Fruit fly (Drosophila melanogaster) whole organism, embryonic: ENCODE results near the gene Vps26.

Source experiments
- Bdp1 ChIP-seq: fragments of 200-800 bp; sonication (Bioruptor generic); optimal IDR thresholded peaks from 3 replicates; lab custom pipeline; 2016; ENCODE audit warnings: missing biosample characterization, missing genetic modification characterization
- BtbVII ChIP-seq: fragments of 200-800 bp; sonication (Bioruptor generic); optimal IDR thresholded peaks from 3 replicates; lab custom pipeline; 2017; ENCODE audit warnings: missing biosample characterization, mild to moderate bottlenecking, missing genetic modification characterization
- CG11085 ChIP-seq: fragments of 200-800 bp; sonication (Bioruptor generic); IDR thresholded peaks from 2 replicates; pipeline ENCODE4 v1.3.6; 2022; ENCODE audit warnings: missing biosample characterization, missing genetic modification characterization
- CG12659 ChIP-seq: fragments of 200-800 bp; sonication (Bioruptor generic); optimal IDR thresholded peaks from 3 replicates; lab custom pipeline; 2017; ENCODE audit warnings: mild to moderate bottlenecking, missing biosample characterization, missing genetic modification reagents, missing genetic modification characterization
- CG13287 ChIP-seq: fragments of 200-800 bp; sonication (Bioruptor generic); IDR thresholded peaks from 2 replicates; pipeline ENCODE4 v1.3.6; 2022; ENCODE audit warnings: missing biosample characterization, missing genetic modification characterization; ENCODE audit not compliant: partially characterized antibody
- CG2199 ChIP-seq: fragments of 200-800 bp; sonication (Bioruptor generic); IDR thresholded peaks from 3 replicates; pipeline ENCODE4 v1.3.6; 2022; ENCODE audit warnings: missing biosample characterization, missing genetic modification characterization
- CG32532 ChIP-seq: fragments of 200-800 bp; sonication (Bioruptor generic); IDR thresholded peaks from 2 replicates; pipeline ENCODE4 v1.3.6; 2022; ENCODE audit warnings: missing biosample characterization, missing genetic modification characterization
- CG3407 ChIP-seq: fragments of 200-800 bp; sonication (Bioruptor generic); optimal IDR thresholded peaks from 2 replicates; lab custom pipeline; 2018; ENCODE audit warnings: missing biosample characterization, mild to moderate bottlenecking, missing genetic modification characterization
- CG4617 ChIP-seq: fragments of 200-800 bp; sonication (Bioruptor generic); optimal IDR thresholded peaks from 3 replicates; lab custom pipeline; 2016; ENCODE audit warnings: missing biosample characterization, missing genetic modification characterization, borderline replicate concordance
- CG5953 ChIP-seq: fragments of 200-800 bp; sonication (Bioruptor generic); IDR thresholded peaks from 2 replicates; pipeline ENCODE4 v1.3.6; 2022; ENCODE audit warnings: missing biosample characterization, missing genetic modification characterization
- CG6175 ChIP-seq: fragments of 200-800 bp; sonication (Bioruptor generic); IDR thresholded peaks from 3 replicates; pipeline ENCODE4 v1.3.6; 2022; ENCODE audit warnings: missing biosample characterization, missing genetic modification characterization
- CG7357 ChIP-seq: fragments of 200-800 bp; sonication (Bioruptor generic); IDR thresholded peaks from 3 replicates; pipeline ENCODE4 v1.3.6; 2022; ENCODE audit warnings: missing biosample characterization, missing genetic modification characterization
- CG8281 ChIP-seq: fragments of 200-800 bp; sonication (Bioruptor generic); optimal IDR thresholded peaks from 2 replicates; lab custom pipeline; 2018; ENCODE audit warnings: missing biosample characterization, mild to moderate bottlenecking, missing genetic modification characterization, moderate library complexity
- CG8388 ChIP-seq: fragments of 200-800 bp; sonication (Bioruptor generic); optimal IDR thresholded peaks from 2 replicates; lab custom pipeline; 2019; ENCODE audit warnings: missing biosample characterization, mild to moderate bottlenecking, missing genetic modification characterization, moderate library complexity
- CG9727 ChIP-seq: fragments of 200-800 bp; sonication (Bioruptor generic); optimal IDR thresholded peaks from 3 replicates; lab custom pipeline; 2017; ENCODE audit warnings: missing biosample characterization, mild to moderate bottlenecking, missing genetic modification characterization
- CkIIα-i1 ChIP-seq: fragments of 200-800 bp; sonication (Bioruptor generic); IDR thresholded peaks from 2 replicates; pipeline ENCODE4 v1.3.6; 2022; ENCODE audit warnings: missing biosample characterization, missing genetic modification characterization
- CoRest ChIP-seq: fragments of 200-800 bp; sonication (Bioruptor generic); optimal IDR thresholded peaks from 3 replicates; lab custom pipeline; 2018; ENCODE audit warnings: missing biosample characterization, mild to moderate bottlenecking, missing genetic modification characterization, moderate library complexity
- D19B ChIP-seq: fragments of 200-800 bp; sonication (Bioruptor generic); optimal IDR thresholded peaks from 2 replicates; lab custom pipeline; 2017; ENCODE audit warnings: missing biosample characterization, mild to moderate bottlenecking, missing genetic modification characterization
- Deaf1 ChIP-seq: fragments of 200-800 bp; optimal IDR thresholded peaks from 3 replicates; lab custom pipeline; 2019; ENCODE audit warnings: missing biosample characterization, mild to moderate bottlenecking, missing genetic modification characterization, moderate library complexity
- Dek ChIP-seq: fragments of 200-800 bp; sonication (Bioruptor generic); optimal IDR thresholded peaks from 3 replicates; lab custom pipeline; 2019; ENCODE audit warnings: missing biosample characterization, mild to moderate bottlenecking, missing genetic modification characterization, moderate library complexity
- Dp ChIP-seq: fragments of 200-800 bp; sonication (Bioruptor generic); optimal IDR thresholded peaks from 2 replicates; lab custom pipeline; 2018; ENCODE audit warnings: missing biosample characterization, mild to moderate bottlenecking, missing genetic modification characterization, moderate library complexity
- ERR ChIP-seq: fragments of 200-800 bp; sonication (Bioruptor generic); optimal IDR thresholded peaks from 2 replicates; lab custom pipeline; 2016; ENCODE audit warnings: missing biosample characterization, missing genetic modification characterization
- HHEX ChIP-seq: fragments of 200-800 bp; sonication (Bioruptor generic); optimal IDR thresholded peaks from 3 replicates; lab custom pipeline; 2017; ENCODE audit warnings: missing biosample characterization, mild to moderate bottlenecking, missing genetic modification characterization, missing genetic modification reagents
- HLH3B ChIP-seq: fragments of 200-800 bp; sonication (Bioruptor generic); IDR thresholded peaks from 2 replicates; pipeline ENCODE4 v1.3.6; 2022; ENCODE audit warnings: missing biosample characterization, missing genetic modification characterization
- Hmx ChIP-seq: fragments of 200-800 bp; sonication (Bioruptor generic); optimal IDR thresholded peaks from 2 replicates; lab custom pipeline; 2016; ENCODE audit warnings: missing biosample characterization, missing genetic modification characterization
- Hr51 ChIP-seq, 2 experiments: fragments of 200-800 bp; sonication (Bioruptor generic); optimal IDR thresholded peaks; 2 replicates in 1 of 2; 3 replicates in 1 of 2; lab custom pipeline; 2016 to 2018; ENCODE audit warnings: missing biosample characterization in 2 of 2, missing genetic modification characterization in 2 of 2, mild to moderate bottlenecking in 1 of 2, moderate library complexity in 1 of 2
- Lim3 ChIP-seq: fragments of 200-800 bp; sonication (Bioruptor generic); IDR thresholded peaks from 2 replicates; pipeline ENCODE4 v1.3.6; 2022; ENCODE audit warnings: missing biosample characterization, missing genetic modification characterization
- Lpt ChIP-seq: fragments of >200 bp; optimal IDR thresholded peaks from 2 replicates; lab custom pipeline; 2018; ENCODE audit warnings: missing biosample characterization, missing genetic modification characterization
- NfI ChIP-seq: fragments of 200-800 bp; sonication (Bioruptor generic); optimal IDR thresholded peaks from 3 replicates; lab custom pipeline; 2018; ENCODE audit warnings: missing biosample characterization, mild to moderate bottlenecking, missing genetic modification characterization, moderate library complexity
- Oaz ChIP-seq: fragments of 200-800 bp; sonication (Bioruptor generic); IDR thresholded peaks from 2 replicates; pipeline ENCODE4 v1.3.6; 2022; ENCODE audit warnings: missing biosample characterization, missing genetic modification characterization
- Scr ChIP-seq: fragments of 200-800 bp; sonication (Bioruptor generic); IDR thresholded peaks from 2 replicates; pipeline ENCODE4 v1.3.6; 2022; ENCODE audit warnings: missing biosample characterization, missing genetic modification characterization; ENCODE audit not compliant: partially characterized antibody
- ab ChIP-seq: fragments of 200-800 bp; sonication (Bioruptor generic); optimal IDR thresholded peaks from 2 replicates; lab custom pipeline; 2016; ENCODE audit warnings: missing biosample characterization, missing genetic modification characterization
- abd-A ChIP-seq: fragments of 200-800 bp; sonication (Bioruptor generic); optimal IDR thresholded peaks from 3 replicates; lab custom pipeline; 2019; ENCODE audit warnings: missing biosample characterization, mild to moderate bottlenecking, missing genetic modification characterization, moderate library complexity
- cato ChIP-seq: fragments of 200-800 bp; sonication (Bioruptor generic); optimal IDR thresholded peaks from 2 replicates; lab custom pipeline; 2016; ENCODE audit warnings: missing biosample characterization, missing genetic modification characterization, borderline replicate concordance
- cwo ChIP-seq: fragments of 200-800 bp; sonication (Bioruptor generic); optimal IDR thresholded peaks from 3 replicates; lab custom pipeline; 2017; ENCODE audit warnings: missing biosample characterization, missing genetic modification characterization, mild to moderate bottlenecking, moderate library complexity, missing genetic modification reagents
- her ChIP-seq: fragments of 200-800 bp; sonication (Bioruptor generic); optimal IDR thresholded peaks from 2 replicates; lab custom pipeline; 2016; ENCODE audit warnings: missing biosample characterization, missing genetic modification characterization
- lmd ChIP-seq: fragments of 200-800 bp; sonication (Bioruptor generic); IDR thresholded peaks from 2 replicates; pipeline ENCODE4 v1.3.6; 2022; ENCODE audit warnings: missing biosample characterization, missing genetic modification characterization
- maf-S ChIP-seq: fragments of 200-800 bp; sonication (Bioruptor generic); optimal IDR thresholded peaks from 2 replicates; lab custom pipeline; 2016; ENCODE audit warnings: missing biosample characterization, missing genetic modification characterization
- mld ChIP-seq: fragments of 200-800 bp; sonication (Bioruptor generic); IDR thresholded peaks from 3 replicates; pipeline ENCODE4 v1.3.6; 2022; ENCODE audit warnings: missing biosample characterization, missing genetic modification characterization; ENCODE audit not compliant: partially characterized antibody
- nau ChIP-seq: fragments of 200-800 bp; sonication (Bioruptor generic); optimal IDR thresholded peaks from 3 replicates; lab custom pipeline; 2017; ENCODE audit warnings: missing biosample characterization, mild to moderate bottlenecking, missing genetic modification characterization, missing genetic modification reagents
- oc ChIP-seq: fragments of 200-800 bp; sonication (Bioruptor generic); optimal IDR thresholded peaks from 2 replicates; lab custom pipeline; 2018; ENCODE audit warnings: missing biosample characterization, mild to moderate bottlenecking, missing genetic modification characterization, moderate library complexity
- pfk ChIP-seq: fragments of 200-800 bp; sonication (Bioruptor generic); optimal IDR thresholded peaks from 2 replicates; lab custom pipeline; 2018; ENCODE audit warnings: missing biosample characterization, mild to moderate bottlenecking, missing genetic modification characterization, moderate library complexity
- ranshi ChIP-seq: fragments of 200-800 bp; sonication (Bioruptor generic); IDR thresholded peaks from 2 replicates; pipeline ENCODE4 v1.3.6; 2022; ENCODE audit warnings: missing biosample characterization, missing genetic modification characterization
- seq ChIP-seq: fragments of 200-800 bp; sonication (Bioruptor generic); IDR thresholded peaks from 2 replicates; pipeline ENCODE4 v1.3.6; 2022; ENCODE audit warnings: missing biosample characterization, missing genetic modification characterization
- tgo ChIP-seq: fragments of 200-800 bp; sonication (Bioruptor generic); IDR thresholded peaks from 3 replicates; pipeline ENCODE4 v1.3.6; 2022; ENCODE audit warnings: missing biosample characterization, missing genetic modification characterization
- tio ChIP-seq: fragments of 200-800 bp; sonication (Bioruptor generic); optimal IDR thresholded peaks from 2 replicates; lab custom pipeline; 2017; ENCODE audit warnings: missing biosample characterization, missing genetic modification characterization, inconsistent platforms
- wor ChIP-seq: fragments of 200-800 bp; sonication (Bioruptor generic); IDR thresholded peaks from 2 replicates; pipeline ENCODE4 v1.3.6; 2022; ENCODE audit warnings: missing biosample characterization, missing genetic modification characterization
- yki ChIP-seq: fragments of >200 bp; optimal IDR thresholded peaks from 3 replicates; lab custom pipeline; 2018
- zfh1 ChIP-seq: fragments of 200-800 bp; sonication (Bioruptor generic); IDR thresholded peaks from 3 replicates; pipeline ENCODE4 v1.3.6; 2022; ENCODE audit warnings: missing biosample characterization, missing genetic modification characterization
- zfh2 ChIP-seq: fragments of 200-800 bp; sonication (Bioruptor generic); optimal IDR thresholded peaks from 2 replicates; lab custom pipeline; 2016; ENCODE audit warnings: missing biosample characterization, missing genetic modification characterization

Gene Vps26

DNA sequence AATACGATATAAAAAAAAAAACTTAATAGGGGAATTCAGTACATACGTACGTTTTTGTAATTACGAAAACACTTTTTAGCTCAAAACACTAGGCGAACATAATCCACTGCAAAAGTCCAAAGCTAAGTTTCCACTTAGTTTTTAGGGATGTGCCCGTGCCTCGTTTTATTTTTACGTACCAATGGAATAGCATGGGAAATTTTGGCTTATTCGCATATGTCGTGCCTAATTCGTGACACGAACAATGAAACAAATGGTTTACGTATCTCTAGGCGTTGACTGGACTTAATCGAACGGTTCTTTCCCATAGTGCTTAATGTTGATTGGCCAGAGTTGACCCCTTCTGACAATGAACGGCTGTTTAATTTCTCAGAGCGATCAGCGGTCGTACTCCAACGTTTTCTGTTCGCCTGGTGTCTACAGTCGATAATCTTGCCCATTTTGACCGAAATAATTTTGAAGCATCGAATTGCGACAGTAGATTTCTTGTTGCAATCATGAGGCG lies 6.0 kb downstream of the Vps26 start, which contains the start of gene CG14818 (continued):
- TF ChIP-seq HLH3B (peak; percentile 66), CG13287 (GFP tag; lab: Robert Waterston, UW) (peak; percentile 87), tio (GFP tag; lab: Kevin White, UChicago) (no peak), Dek (tag; lab: Kevin White, UChicago) (peak; percentile 29), CkIIα-i1 (GFP tag; lab: Robert Waterston, UW) (no peak), Oaz (0 out of 2 replicates have a peak, but pooled peaks have one; percentile 19), Scr (GFP tag; lab: Robert Waterston, UW) (peak; percentile 92), CG11085 (GFP tag; lab: Robert Waterston, UW) (0 out of 2 replicates have a peak, but pooled peaks have one; percentile 39), Deaf1 (tag; lab: Kevin White, UChicago) (no peak), HHEX (GFP tag; lab: Kevin White, UChicago) (peak; percentile 34), CG3407 (no peak), BtbVII (GFP tag; lab: Kevin White, UChicago) (peak; percentile 25), ranshi (peak; percentile 60; the same call in 1 of the 2 replicates), ab (peak; percentile 53), pfk (GFP tag; lab: Kevin White, UChicago) (no peak), maf-S (GFP tag; lab: Kevin White, UChicago) (peak; percentile 59), CG7357 (GFP tag; lab: Robert Waterston, UW) (peak; percentile 64; the same call in 2 of the 3 replicates), tgo (GFP tag; lab: Robert Waterston, UW) (peak; percentile 58; the same call in 2 of the 3 replicates), yki (lab: Kevin White, UChicago) (no peak), CG2199 (GFP tag; lab: Robert Waterston, UW) (no peak), abd-A (tag; lab: Kevin White, UChicago) (no peak), CG8388 (GFP tag; lab: Kevin White, UChicago) (peak; percentile 32), Lpt (no peak), CG5953 (GFP tag; lab: Robert Waterston, UW) (0 out of 2 replicates have a peak, but pooled peaks have one; percentile 31), nau (GFP tag; lab: Kevin White, UChicago) (no peak), Hmx (GFP tag; lab: Kevin White, UChicago) (no peak), CG8281 (tag; lab: Kevin White, UChicago) (no peak), seq (GFP tag; lab: Robert Waterston, UW) (no peak), Dp (no peak), ERR (GFP tag; lab: Kevin White, UChicago) (peak; percentile 28), wor (GFP tag; lab: Robert Waterston, UW) (no peak), NfI (GFP tag; lab: Kevin White, UChicago) (peak; percentile 53), Hr51 (GFP tag; optimal IDR thresholded peaks at IDR 0.05; lab: Kevin White, UChicago) (peak; percentile 41 to 45), D19B (GFP tag; lab: Kevin White, UChicago) (peak; percentile 26), Bdp1 (GFP tag; lab: Kevin White, UChicago) (peak; percentile 47), her (GFP tag; lab: Kevin White, UChicago) (peak; percentile 36), CG32532 (peak; percentile 55; the same call in 1 of the 2 replicates), zfh1 (GFP tag; lab: Robert Waterston, UW) (peak; percentile 77; the same call in 2 of the 3 replicates), oc (tag; lab: Kevin White, UChicago) (no peak), mld (GFP tag; lab: Robert Waterston, UW) (peak; percentile 57; the same call in 1 of the 3 replicates), Lim3 (GFP tag; lab: Robert Waterston, UW) (no peak), CG4617 (no peak), cwo (no peak), CG6175 (GFP tag; lab: Robert Waterston, UW) (no peak), CoRest (tag; lab: Kevin White, UChicago) (peak; percentile 66), CG12659 (peak; percentile 49), cato (GFP tag; lab: Kevin White, UChicago) (peak; percentile 38), zfh2 (GFP tag; lab: Kevin White, UChicago) (peak; percentile 72), lmd (GFP tag; lab: Robert Waterston, UW) (peak; percentile 72), CG9727 (GFP tag; lab: Kevin White, UChicago) (peak; percentile 54)
